Fruit fly (Drosophila melanogaster): Measurements from ENCODE around the gene Reps.

The Reps gene

dm6 chr2L:11091111-11091510 lies 15.3 kb downstream of the Reps start, which contains the start of gene Wdr59 (continued):
- peak; percentile 28 for TF ChIP-seq CG8290 (GFP tag; optimal IDR thresholded peaks at IDR 0.05)
- TF ChIP-seq CG8290 (tag; optimal IDR thresholded peaks at IDR 0.05): no peak
- no peak for TF ChIP-seq NK7.1 (GFP tag; optimal IDR thresholded peaks at IDR 0.05)
- no peak for TF ChIP-seq tll (GFP tag; optimal IDR thresholded peaks at IDR 0.05)
- peak; percentile 10 for TF ChIP-seq CG1233 (GFP tag; optimal IDR thresholded peaks at IDR 0.05)
- TF ChIP-seq CG16813 (GFP tag; IDR thresholded peaks at IDR 0.05; ENCODE audit: partially characterized antibody): peak; percentile 65
- TF ChIP-seq Dp (GFP tag; optimal IDR thresholded peaks at IDR 0.05): peak; percentile 90
- no peak for TF ChIP-seq CG7839 (tag; optimal IDR thresholded peaks at IDR 0.05)
- no peak for TF ChIP-seq GATAe (GFP tag; conservative IDR thresholded peaks at IDR 0.05)
- TF ChIP-seq org-1 (GFP tag; optimal IDR thresholded peaks at IDR 0.05): no peak
- peak; percentile 42 for TF ChIP-seq CG9817 (tag; optimal IDR thresholded peaks at IDR 0.05)
- no peak for TF ChIP-seq CG9609 (GFP tag; optimal IDR thresholded peaks at IDR 0.05)
- peak; percentile 51 for TF ChIP-seq Dek (tag; optimal IDR thresholded peaks at IDR 0.05)
- TF ChIP-seq ken (GFP tag; IDR thresholded peaks at IDR 0.05): no peak
- TF ChIP-seq btn (GFP tag; optimal IDR thresholded peaks at IDR 0.05): no peak
- TF ChIP-seq kay (GFP tag; optimal IDR thresholded peaks at IDR 0.05): no peak
- TF ChIP-seq CG42726 (GFP tag; IDR thresholded peaks at IDR 0.05; ENCODE audit: partially characterized antibody): no peak
- TF ChIP-seq CG3407 (GFP tag; optimal IDR thresholded peaks at IDR 0.05): no peak
- no peak for TF ChIP-seq psq (GFP tag; optimal IDR thresholded peaks at IDR 0.05)
- TF ChIP-seq CG6683 (GFP tag; optimal IDR thresholded peaks at IDR 0.05): no peak
- no peak for TF ChIP-seq sd (tag; optimal IDR thresholded peaks at IDR 0.05)
- no peak for TF ChIP-seq BtbVII (GFP tag; optimal IDR thresholded peaks at IDR 0.05)
- peak; percentile 77 for TF ChIP-seq CG14710 (tag; optimal IDR thresholded peaks at IDR 0.05)
- peak; percentile 65 for TF ChIP-seq bbx (GFP tag; IDR thresholded peaks at IDR 0.05; ENCODE audit: partially characterized antibody)
- TF ChIP-seq CG4404 (GFP tag; IDR thresholded peaks at IDR 0.05): no peak
- TF ChIP-seq Dll (GFP tag; IDR thresholded peaks at IDR 0.05; ENCODE audit: partially characterized antibody): peak; percentile 89; the same call in 3 of the 4 replicates
- no peak for TF ChIP-seq NC2β (GFP tag; optimal IDR thresholded peaks at IDR 0.05)
- no peak for TF ChIP-seq CG17912 (GFP tag; optimal IDR thresholded peaks at IDR 0.05)
- peak; percentile 14 for TF ChIP-seq fd96Cb (tag; optimal IDR thresholded peaks at IDR 0.05)
- TF ChIP-seq CG30431 (GFP tag; optimal IDR thresholded peaks at IDR 0.05): no peak
- TF ChIP-seq Aef1 (GFP tag; IDR thresholded peaks at IDR 0.05): 0 out of 3 replicates have a peak, but pooled peaks have one; percentile 19
- TF ChIP-seq CG11696 (GFP tag; IDR thresholded peaks at IDR 0.05): no peak
- TF ChIP-seq Meics (GFP tag; optimal IDR thresholded peaks at IDR 0.05): no peak
- no peak for TF ChIP-seq Fer2 (tag; optimal IDR thresholded peaks at IDR 0.05)
- TF ChIP-seq chn (GFP tag; optimal IDR thresholded peaks at IDR 0.05): no peak
- no peak for TF ChIP-seq CG15601 (tag; optimal IDR thresholded peaks at IDR 0.05)
- peak; percentile 49; the same call in 1 of the 2 replicates for TF ChIP-seq MBD-R2 (GFP tag; IDR thresholded peaks at IDR 0.05)
- no peak for TF ChIP-seq fu2 (GFP tag; optimal IDR thresholded peaks at IDR 0.05)
- peak; percentile 99 for TF ChIP-seq Sry-β (GFP tag; optimal IDR thresholded peaks at IDR 0.05)
- no peak for TF ChIP-seq bsh (GFP tag; optimal IDR thresholded peaks at IDR 0.05)
- TF ChIP-seq nau (GFP tag; optimal IDR thresholded peaks at IDR 0.05): no peak
- no peak for TF ChIP-seq dm (GFP tag; optimal IDR thresholded peaks at IDR 0.05)
- peak; percentile 26; the same call in 1 of the 2 replicates for TF ChIP-seq vvl (GFP tag; IDR thresholded peaks at IDR 0.05)
- TF ChIP-seq Xrp1 (GFP tag; IDR thresholded peaks at IDR 0.05): no peak
- peak; percentile 52 for TF ChIP-seq ind (GFP tag; optimal IDR thresholded peaks at IDR 0.05)
- peak; percentile 90 for TF ChIP-seq E2f2 (GFP tag; IDR thresholded peaks at IDR 0.05)
- TF ChIP-seq CG7556 (GFP tag; optimal IDR thresholded peaks at IDR 0.05): no peak
- no peak for TF ChIP-seq CG13296 (GFP tag; optimal IDR thresholded peaks at IDR 0.05)
- TF ChIP-seq CG17186 (GFP tag; optimal IDR thresholded peaks at IDR 0.05): no peak
- no peak for TF ChIP-seq peb (GFP tag; IDR thresholded peaks at IDR 0.05)
- TF ChIP-seq CG8089 (GFP tag; optimal IDR thresholded peaks at IDR 0.05): no peak

All from whole organism, embryonic.